Worm (Caenorhabditis elegans) whole organism, late embryonic: ENCODE data around the gene flp-7.

Source experiments
- C38D4.7 ChIP-seq: fragments of 200-800 bp; sonication (Bioruptor generic); optimal IDR thresholded peaks from 2 replicates; lab custom pipeline; 2018; ENCODE audit warnings: mild to moderate bottlenecking, missing genetic modification characterization, moderate library complexity, missing compliant biosample characterization
- F13H6.1 ChIP-seq: sonication (generic microtip); optimal IDR thresholded peaks from 2 replicates; lab custom pipeline; 2016; ENCODE audit warnings: missing genetic modification characterization, missing compliant biosample characterization
- Y22D7AL.16 ChIP-seq: sonication (generic microtip); optimal IDR thresholded peaks from 2 replicates; lab custom pipeline; 2016; ENCODE audit warnings: missing genetic modification characterization, missing compliant biosample characterization
- ahr-1 ChIP-seq: sonication (generic microtip); optimal IDR thresholded peaks from 2 replicates; lab custom pipeline; 2016; ENCODE audit warnings: missing genetic modification characterization, missing compliant biosample characterization
- ama-1 ChIP-seq: fragments of 150-350 bp; optimal IDR thresholded peaks from 2 replicates; lab custom pipeline; 2014
- ceh-14 ChIP-seq: sonication (generic microtip); optimal IDR thresholded peaks from 2 replicates; lab custom pipeline; 2016; ENCODE audit warnings: missing genotype, missing genetic modification characterization, missing compliant biosample characterization
- ceh-22 ChIP-seq: sonication (generic microtip); optimal IDR thresholded peaks from 2 replicates; lab custom pipeline; 2017; ENCODE audit warnings: missing biosample characterization, missing genetic modification characterization
- ceh-24 ChIP-seq: sonication (generic microtip); optimal IDR thresholded peaks from 2 replicates; lab custom pipeline; 2016; ENCODE audit warnings: mild to moderate bottlenecking, missing genetic modification characterization, missing compliant biosample characterization
- ceh-30 ChIP-seq: fragments of 150-350 bp; optimal IDR thresholded peaks from 2 replicates; lab custom pipeline; 2014; ENCODE audit warnings: missing biosample characterization, missing genetic modification characterization
- ceh-31 ChIP-seq: sonication (generic microtip); optimal IDR thresholded peaks from 2 replicates; lab custom pipeline; 2016; ENCODE audit warnings: missing genetic modification characterization, missing compliant biosample characterization
- ceh-48 ChIP-seq: sonication (generic microtip); optimal IDR thresholded peaks from 2 replicates; lab custom pipeline; 2016; ENCODE audit warnings: missing genetic modification characterization, inconsistent platforms, missing compliant biosample characterization
- ceh-6 ChIP-seq: fragments of 200-800 bp; sonication (Bioruptor generic); optimal IDR thresholded peaks from 2 replicates; lab custom pipeline; 2018; ENCODE audit warnings: mild to moderate bottlenecking, missing genetic modification characterization, missing compliant biosample characterization
- ceh-9 ChIP-seq: sonication (generic microtip); optimal IDR thresholded peaks from 2 replicates; lab custom pipeline; 2016; ENCODE audit warnings: mild to moderate bottlenecking, missing genetic modification characterization, inconsistent platforms, missing compliant biosample characterization
- che-1 ChIP-seq: sonication (generic microtip); optimal IDR thresholded peaks from 2 replicates; lab custom pipeline; 2016; ENCODE audit warnings: mild to moderate bottlenecking, missing genetic modification characterization, missing compliant biosample characterization
- dmd-4 ChIP-seq: sonication (generic microtip); optimal IDR thresholded peaks from 2 replicates; lab custom pipeline; 2016; ENCODE audit warnings: borderline replicate concordance, missing genetic modification characterization, missing compliant biosample characterization
- dve-1 ChIP-seq: sonication (generic microtip); optimal IDR thresholded peaks from 2 replicates; lab custom pipeline; 2017; ENCODE audit warnings: antibody characterized with exemption, mild to moderate bottlenecking, missing genetic modification characterization, missing compliant biosample characterization
- elt-2 ChIP-seq: sonication (generic microtip); optimal IDR thresholded peaks from 2 replicates; lab custom pipeline; 2016; ENCODE audit warnings: missing genetic modification reagents, missing genetic modification characterization, missing compliant biosample characterization
- elt-4 ChIP-seq: sonication (generic microtip); optimal IDR thresholded peaks from 2 replicates; lab custom pipeline; 2016; ENCODE audit warnings: missing genetic modification characterization, missing compliant biosample characterization
- ets-4 ChIP-seq: sonication (generic microtip); optimal IDR thresholded peaks from 2 replicates; lab custom pipeline; 2016; ENCODE audit warnings: missing genetic modification characterization, missing compliant biosample characterization
- fax-1 ChIP-seq: sonication (generic microtip); optimal IDR thresholded peaks from 2 replicates; lab custom pipeline; 2016; ENCODE audit warnings: missing genotype, missing genetic modification characterization, missing compliant biosample characterization
- gmeb-2 ChIP-seq: sonication (generic microtip); optimal IDR thresholded peaks from 2 replicates; lab custom pipeline; 2016; ENCODE audit warnings: missing genetic modification characterization, inconsistent platforms, missing compliant biosample characterization
- hlh-13 ChIP-seq: fragments of 200-800 bp; sonication (Bioruptor generic); optimal IDR thresholded peaks from 2 replicates; lab custom pipeline; 2018; ENCODE audit warnings: mild to moderate bottlenecking, missing genetic modification characterization, missing compliant biosample characterization
- hlh-15 ChIP-seq: sonication (generic microtip); optimal IDR thresholded peaks from 2 replicates; lab custom pipeline; 2016; ENCODE audit warnings: missing genetic modification characterization, missing compliant biosample characterization
- hlh-6 ChIP-seq: sonication (generic microtip); optimal IDR thresholded peaks from 2 replicates; lab custom pipeline; 2016; ENCODE audit warnings: missing genotype, missing genetic modification characterization, missing compliant biosample characterization
- hlh-8 ChIP-seq: sonication (generic microtip); optimal IDR thresholded peaks from 2 replicates; lab custom pipeline; 2016; ENCODE audit warnings: missing genotype, missing genetic modification characterization, missing compliant biosample characterization
- lin-11 ChIP-seq: fragments of 200-800 bp; sonication (Bioruptor generic); optimal IDR thresholded peaks from 2 replicates; lab custom pipeline; 2018; ENCODE audit warnings: mild to moderate bottlenecking, missing genetic modification characterization, missing compliant biosample characterization
- madf-2 ChIP-seq: sonication (generic microtip); optimal IDR thresholded peaks from 2 replicates; lab custom pipeline; 2017; ENCODE audit warnings: missing genetic modification characterization, missing compliant biosample characterization
- mec-3 ChIP-seq: sonication (generic microtip); optimal IDR thresholded peaks from 2 replicates; lab custom pipeline; 2016; ENCODE audit warnings: borderline replicate concordance, missing genetic modification characterization, missing compliant biosample characterization
- nhr-232 ChIP-seq: sonication (generic microtip); optimal IDR thresholded peaks from 2 replicates; lab custom pipeline; 2016; ENCODE audit warnings: missing genetic modification characterization, missing compliant biosample characterization
- npax-4 ChIP-seq: sonication (generic microtip); optimal IDR thresholded peaks from 2 replicates; lab custom pipeline; 2016; ENCODE audit warnings: missing genetic modification characterization, missing compliant biosample characterization
- odd-2 ChIP-seq: sonication (generic microtip); optimal IDR thresholded peaks from 2 replicates; lab custom pipeline; 2017; ENCODE audit warnings: antibody characterized with exemption, mild to moderate bottlenecking, missing genetic modification characterization, missing compliant biosample characterization
- pat-9 ChIP-seq: fragments of 200-800 bp; sonication (Bioruptor generic); optimal IDR thresholded peaks from 2 replicates; lab custom pipeline; 2018; ENCODE audit warnings: mild to moderate bottlenecking, missing genetic modification characterization, moderate library complexity, missing compliant biosample characterization
- pax-1 ChIP-seq: fragments of 150-350 bp; optimal IDR thresholded peaks from 2 replicates; lab custom pipeline; 2014; ENCODE audit warnings: missing biosample characterization, missing genetic modification characterization
- pha-2 ChIP-seq: sonication (generic microtip); optimal IDR thresholded peaks from 2 replicates; lab custom pipeline; 2017; ENCODE audit warnings: mild to moderate bottlenecking, missing genetic modification characterization, missing compliant biosample characterization
- ref-2 ChIP-seq: sonication (generic microtip); optimal IDR thresholded peaks from 2 replicates; lab custom pipeline; 2016; ENCODE audit warnings: missing genetic modification characterization, missing compliant biosample characterization
- rnt-1 ChIP-seq: sonication (generic microtip); optimal IDR thresholded peaks from 2 replicates; lab custom pipeline; 2016; ENCODE audit warnings: missing genetic modification characterization, missing compliant biosample characterization
- sdc-2 ChIP-seq: sonication (generic microtip); optimal IDR thresholded peaks from 2 replicates; lab custom pipeline; 2016; ENCODE audit warnings: missing genotype, missing genetic modification characterization, missing compliant biosample characterization
- sox-2 ChIP-seq: fragments of 200-800 bp; sonication (Bioruptor generic); IDR thresholded peaks from 2 replicates; pipeline ENCODE4 v1.3.6; 2022; ENCODE audit warnings: missing genetic modification reagents, missing genetic modification characterization, missing compliant biosample characterization
- tbx-2 ChIP-seq: sonication (generic microtip); optimal IDR thresholded peaks from 2 replicates; lab custom pipeline; 2016; ENCODE audit warnings: missing genetic modification characterization, missing compliant biosample characterization
- unc-3 ChIP-seq, 2 experiments: fragments of 200-800 bp in 1 of 2; sonication (Bioruptor generic) in 1 of 2; sonication (generic microtip) in 1 of 2; conservative IDR thresholded peaks in 1 of 2; optimal IDR thresholded peaks in 1 of 2; 2 replicates each; pipeline versions ENCODE4 v1.3.6 to Lab custom; 2016 to 2022; ENCODE audit warnings: missing compliant biosample characterization in 2 of 2, missing genetic modification characterization in 2 of 2, missing genetic modification reagents in 1 of 2
- unc-42 ChIP-seq: sonication (generic microtip); optimal IDR thresholded peaks from 2 replicates; lab custom pipeline; 2016; ENCODE audit warnings: missing genotype, missing genetic modification characterization, missing compliant biosample characterization
- unc-55 ChIP-seq: sonication (generic microtip); optimal IDR thresholded peaks from 2 replicates; lab custom pipeline; 2017; ENCODE audit warnings: missing biosample characterization, missing genetic modification reagents, missing genetic modification characterization
- unc-86 ChIP-seq: sonication (generic microtip); optimal IDR thresholded peaks from 2 replicates; lab custom pipeline; 2016; ENCODE audit warnings: missing genetic modification characterization, missing compliant biosample characterization
- zip-5 ChIP-seq: sonication (generic microtip); optimal IDR thresholded peaks from 2 replicates; lab custom pipeline; 2016; ENCODE audit warnings: missing genetic modification characterization, missing compliant biosample characterization
- ztf-16 ChIP-seq: sonication (generic microtip); optimal IDR thresholded peaks from 2 replicates; lab custom pipeline; 2017; ENCODE audit warnings: missing genetic modification characterization, missing compliant biosample characterization

Gene flp-7

DNA sequence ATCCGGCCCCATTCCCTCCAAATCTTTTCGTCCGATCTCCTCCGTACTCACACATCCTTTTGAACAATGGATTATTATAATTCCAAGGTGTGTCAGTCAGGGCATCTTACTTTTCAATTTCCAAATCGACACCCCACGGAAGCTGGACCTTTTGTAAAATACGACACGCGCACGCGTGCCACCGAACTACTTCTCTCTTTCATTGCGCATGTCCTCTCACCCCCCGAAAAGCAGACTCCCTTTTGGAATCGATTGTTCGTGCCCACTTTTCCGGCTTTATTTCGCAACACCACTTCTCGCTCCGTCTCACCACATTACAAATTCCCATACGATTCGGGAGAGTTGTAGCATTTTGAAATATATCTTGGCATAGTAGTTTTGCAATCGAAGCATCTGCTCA is 38.4 kb upstream of the flp-7 start:
- peak; percentile 7 for TF ChIP-seq unc-42
- TF ChIP-seq unc-55 (GFP tag; lab: Kevin White, UChicago) = peak; percentile 0
- TF ChIP-seq ceh-31 (tag; lab: Kevin White, UChicago) = peak; percentile 64
- no peak for TF ChIP-seq hlh-6 (tag; lab: Kevin White, UChicago)
- no peak for TF ChIP-seq ceh-14 (tag; lab: Kevin White, UChicago)
- no peak for TF ChIP-seq odd-2
- peak; percentile 18 for TF ChIP-seq tbx-2
- TF ChIP-seq F13H6.1 (tag; lab: Kevin White, UChicago) = no peak
- TF ChIP-seq ceh-48 = peak; percentile 32
- TF ChIP-seq hlh-13 (GFP tag; lab: Kevin White, UChicago) = no peak
- TF ChIP-seq pat-9 (tag; lab: Kevin White, UChicago) = no peak
- peak; percentile 21; the same call in 1 of the 2 replicates for TF ChIP-seq sox-2
- TF ChIP-seq ahr-1 (tag; lab: Kevin White, UChicago) = no peak
- TF ChIP-seq, all 69 proteins: peak for 6

DNA sequence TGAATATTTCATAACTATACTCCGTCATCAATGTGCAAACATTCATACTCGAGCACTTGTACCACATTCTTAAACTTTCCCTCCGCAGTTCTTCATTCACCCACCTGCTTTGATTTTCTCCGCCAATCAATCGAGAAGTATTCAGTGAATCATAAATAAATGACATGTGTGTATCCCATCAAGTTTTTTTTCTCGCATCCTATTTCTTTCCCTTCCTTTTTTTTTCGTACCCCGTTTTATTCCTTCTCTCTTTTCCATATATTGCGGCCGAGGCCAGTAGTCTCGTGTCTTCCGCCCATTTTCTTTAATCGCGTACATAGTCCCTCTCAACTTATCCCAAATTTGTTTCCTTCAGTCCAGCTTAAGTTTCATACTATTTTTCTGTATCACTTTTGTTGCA is 37.0 kb upstream of the flp-7 start, which contains the start of gene atat-2:
TSS of gene atat-2 (plus strand) at position 398 of the 400 bp plus-strand sequence.
- TF ChIP-seq ceh-22 (tag; lab: Kevin White, UChicago) (no peak), ceh-14 (tag; lab: Kevin White, UChicago) (no peak), mec-3 (no peak), rnt-1 (tag; lab: Kevin White, UChicago) (no peak), ref-2 (no peak), C38D4.7 (GFP tag; lab: Kevin White, UChicago) (no peak), ets-4 (tag; lab: Kevin White, UChicago) (no peak), nhr-232 (tag; lab: Kevin White, UChicago) (no peak), hlh-8 (no peak), gmeb-2 (tag; lab: Kevin White, UChicago) (no peak)

DNA sequence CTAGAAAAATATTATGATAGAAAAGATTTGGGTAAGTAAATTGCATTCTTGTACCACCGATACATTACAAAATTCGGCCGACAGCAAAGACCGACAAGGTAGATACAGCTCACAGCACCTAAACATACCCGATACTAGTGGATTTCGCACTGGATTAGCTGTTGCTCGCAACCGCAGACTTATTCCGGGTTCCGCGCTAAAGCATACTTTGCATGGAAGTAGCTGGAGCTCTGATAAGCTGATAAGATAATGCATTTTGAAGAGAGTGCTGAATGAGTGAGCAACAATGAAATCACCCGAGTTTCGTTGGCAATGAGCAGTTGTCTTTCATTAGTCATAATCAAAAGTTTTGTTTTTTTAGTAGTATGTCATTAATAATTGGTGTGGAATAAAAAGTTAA is 35.2 kb upstream of the flp-7 start:
- no peak for TF ChIP-seq lin-11 (tag; lab: Kevin White, UChicago)
- TF ChIP-seq fax-1 (tag; lab: Kevin White, UChicago) = no peak
- no peak for TF ChIP-seq ama-1 (lab: Kevin White, UChicago)
- no peak for TF ChIP-seq che-1 (tag; lab: Kevin White, UChicago)
- no peak for TF ChIP-seq ceh-6 (GFP tag; lab: Kevin White, UChicago)
- TF ChIP-seq elt-2 (tag; lab: Kevin White, UChicago) = no peak
- TF ChIP-seq hlh-8 = no peak
- TF ChIP-seq elt-4 (tag; lab: Kevin White, UChicago) = no peak
- TF ChIP-seq unc-55 (GFP tag; lab: Kevin White, UChicago) = no peak
- no peak for TF ChIP-seq ceh-24

DNA sequence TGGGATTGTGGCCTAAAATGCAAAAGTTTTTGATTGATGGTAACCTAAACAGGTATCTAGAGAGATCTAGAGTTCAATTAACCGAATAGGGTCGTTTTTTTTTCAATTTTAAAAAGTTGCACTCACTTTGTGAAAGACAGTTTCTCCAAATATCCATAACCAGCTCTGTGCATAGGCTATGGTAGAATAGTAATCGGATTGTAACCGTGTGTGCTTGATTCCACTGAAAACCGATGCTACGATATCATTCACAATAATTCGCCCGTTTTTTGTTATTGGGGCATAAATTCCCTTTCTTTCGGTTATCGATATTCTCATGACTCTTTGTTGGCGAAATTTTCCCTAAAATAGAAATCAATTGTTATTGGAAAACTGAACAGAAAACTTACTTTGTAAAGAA is 33.6 kb upstream of the flp-7 start:
- no peak for TF ChIP-seq unc-86 (tag; lab: Kevin White, UChicago)
- no peak for TF ChIP-seq ceh-9 (tag; lab: Kevin White, UChicago)
- TF ChIP-seq ceh-22 (tag; lab: Kevin White, UChicago) = no peak
- no peak for TF ChIP-seq ceh-24
- no peak for TF ChIP-seq ceh-30 (tag; lab: Kevin White, UChicago)
- no peak for TF ChIP-seq mec-3
- TF ChIP-seq odd-2 = no peak
- no peak for TF ChIP-seq pax-1
- no peak for TF ChIP-seq zip-5 (tag; lab: Kevin White, UChicago)
- TF ChIP-seq, all 69 proteins: peak for 0

DNA sequence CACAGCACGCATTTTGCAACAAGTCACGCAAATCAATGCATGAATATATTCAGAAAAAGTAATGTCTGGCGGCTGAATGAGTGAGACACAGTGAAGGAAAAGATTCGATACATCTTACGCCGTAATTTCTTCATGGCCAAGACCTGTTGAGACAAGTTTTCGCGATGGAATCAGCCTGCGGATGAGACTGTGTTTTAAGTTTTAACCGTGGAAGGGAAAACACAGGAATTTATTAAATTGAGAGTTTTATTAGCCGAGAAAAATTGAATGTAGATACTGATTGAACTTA is 31.6 kb upstream of the flp-7 start, which contains the start of gene hog-1:
TSS of gene hog-1 (minus strand) at position 101 of the 289 bp plus-strand sequence.
- TF ChIP-seq Y22D7AL.16 = no peak
- TF ChIP-seq madf-2 (tag; lab: Kevin White, UChicago) = no peak
- TF ChIP-seq ceh-24 = no peak
- TF ChIP-seq ceh-48 = no peak
- TF ChIP-seq elt-4 (tag; lab: Kevin White, UChicago) = no peak
- no peak for TF ChIP-seq ztf-16 (tag; lab: Kevin White, UChicago)
- no peak for TF ChIP-seq dve-1 (tag; lab: Kevin White, UChicago)
- TF ChIP-seq pha-2 (tag; lab: Kevin White, UChicago) = no peak
- TF ChIP-seq npax-4 (tag; lab: Kevin White, UChicago) = no peak
- TF ChIP-seq pat-9 (tag; lab: Kevin White, UChicago) = no peak
- no peak for TF ChIP-seq unc-3 (GFP tag; conservative IDR thresholded peaks at IDR 0.05; lab: Robert Waterston, UW)
- TF ChIP-seq unc-3 (tag; optimal IDR thresholded peaks at IDR 0.05; lab: Kevin White, UChicago) = no peak
- no peak for TF ChIP-seq hlh-15 (tag; lab: Kevin White, UChicago)
- TF ChIP-seq che-1 (tag; lab: Kevin White, UChicago) = no peak
- no peak for TF ChIP-seq dmd-4
- TF ChIP-seq sdc-2 (tag; lab: Kevin White, UChicago) = no peak
- TF ChIP-seq tbx-2 = no peak
